Fruit fly (Drosophila melanogaster) whole organism, pupa: Measurements from ENCODE around the gene CG5500.

Source experiments
- CG12605 ChIP-seq: fragments of 200-800 bp; sonication (Bioruptor generic); IDR thresholded peaks from 2 replicates; pipeline ENCODE4 v1.3.6; 2022; ENCODE audit warnings: missing biosample characterization, missing genetic modification characterization
- CG13204 ChIP-seq: fragments of 200-800 bp; sonication (Bioruptor generic); optimal IDR thresholded peaks from 2 replicates; lab custom pipeline; 2018; ENCODE audit warnings: missing biosample characterization, mild to moderate bottlenecking, missing genetic modification characterization, moderate library complexity
- CG14655 ChIP-seq: fragments of 200-800 bp; sonication (Bioruptor generic); optimal IDR thresholded peaks from 3 replicates; lab custom pipeline; 2017; ENCODE audit warnings: mild to moderate bottlenecking, missing biosample characterization, missing genetic modification reagents, missing genetic modification characterization
- CG4496 ChIP-seq: fragments of 200-800 bp; sonication (Bioruptor generic); IDR thresholded peaks from 3 replicates; pipeline ENCODE4 v1.3.6; 2022; ENCODE audit warnings: missing biosample characterization, missing genetic modification characterization
- EcR ChIP-seq: fragments of 200-800 bp; sonication (Bioruptor generic); optimal IDR thresholded peaks from 3 replicates; lab custom pipeline; 2019; ENCODE audit warnings: missing biosample characterization, missing genetic modification characterization, mild to moderate bottlenecking, moderate library complexity, missing genetic modification reagents
- fd96Ca ChIP-seq: fragments of 200-800 bp; sonication (Bioruptor generic); IDR thresholded peaks from 3 replicates; pipeline ENCODE4 v1.3.6; 2022; ENCODE audit warnings: missing biosample characterization, missing genetic modification characterization
- rn ChIP-seq: fragments of 200-800 bp; sonication (Bioruptor generic); IDR thresholded peaks from 2 replicates; pipeline ENCODE4 v1.3.6; 2022; ENCODE audit warnings: missing biosample characterization, missing genetic modification characterization

dm6 chr3R:26875544-26876027 is 844 bp upstream of the CG5500 start, which contains the start of gene Rb97D:
- TF ChIP-seq CG14655 (GFP tag; lab: Kevin White, UChicago) (no peak), EcR (GFP tag; lab: Kevin White, UChicago) (no peak), rn (GFP tag; lab: Robert Waterston, UW) (no peak), fd96Ca (peak; percentile 72; the same call in 2 of the 3 replicates), CG13204 (GFP tag; lab: Kevin White, UChicago) (no peak), CG4496 (peak; percentile 84; the same call in 2 of the 3 replicates), CG12605 (GFP tag; lab: Robert Waterston, UW) (peak; percentile 37; the same call in 1 of the 2 replicates)
